Fruit fly (Drosophila melanogaster): Measurements from ENCODE around the gene Cpr65Ax1.

Cpr65Ax1 gene

DNA sequence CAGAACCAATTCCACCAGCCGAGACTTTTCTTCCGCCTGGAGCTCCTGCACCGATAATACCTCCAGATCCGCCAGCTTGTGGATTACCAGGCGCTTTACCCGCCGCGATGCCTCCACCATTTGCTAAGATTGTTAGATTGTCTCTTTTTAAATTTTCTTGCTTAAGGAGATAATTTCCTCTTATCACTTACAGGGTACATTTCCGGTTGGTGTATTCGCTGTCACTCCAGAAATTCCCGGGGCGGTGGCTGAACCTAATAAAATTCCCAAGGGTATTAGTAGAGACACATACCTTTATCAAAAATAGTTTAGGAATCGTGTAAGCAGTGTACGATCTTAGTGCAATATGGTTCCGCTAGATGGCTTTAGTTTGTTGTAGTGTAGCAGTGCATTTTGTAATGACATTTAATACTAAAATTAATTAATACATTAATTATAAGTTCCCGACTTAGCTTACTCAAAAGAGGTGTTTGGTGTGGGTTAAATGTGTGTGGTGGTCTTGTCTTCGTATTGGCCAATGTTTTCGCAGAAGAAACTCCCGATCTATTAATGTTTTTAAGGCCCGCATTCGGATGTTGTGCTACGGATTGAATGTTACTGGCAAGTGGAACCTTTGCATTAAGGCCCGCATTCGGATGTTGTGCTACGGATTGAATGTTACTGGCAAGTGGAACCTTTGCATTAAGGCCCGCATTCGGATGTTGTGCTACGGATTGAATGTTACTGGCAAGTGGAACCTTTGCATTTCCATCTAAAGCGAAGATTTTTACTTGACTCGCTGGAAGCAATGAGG is 23.0 kb downstream of the Cpr65Ax1 start (continued):
- TF ChIP-seq wek (GFP tag; optimal IDR thresholded peaks at IDR 0.05) (peak; percentile 89), CG18619 (GFP tag; optimal IDR thresholded peaks at IDR 0.05) (peak; percentile 75), lilli (GFP tag; optimal IDR thresholded peaks at IDR 0.05) (peak; percentile 32), CG3995 (GFP tag; optimal IDR thresholded peaks at IDR 0.05) (peak; percentile 3), amos (GFP tag; IDR thresholded peaks at IDR 0.05; ENCODE audit: partially characterized antibody) (no peak), luna (GFP tag; optimal IDR thresholded peaks at IDR 0.05) (peak; percentile 81), CG8359 (GFP tag; optimal IDR thresholded peaks at IDR 0.05; ENCODE audit: borderline replicate concordance) (peak; percentile 75), grau (tag; optimal IDR thresholded peaks at IDR 0.05) (peak; percentile 52), CG31441 (GFP tag; IDR thresholded peaks at IDR 0.05) (peak; percentile 80), Hey (tag; optimal IDR thresholded peaks at IDR 0.05) (peak; percentile 43), pho (GFP tag; optimal IDR thresholded peaks at IDR 0.05) (peak; percentile 23), ap (GFP tag; IDR thresholded peaks at IDR 0.05) (peak; percentile 61), Lhr (GFP tag; optimal IDR thresholded peaks at IDR 0.05) (peak; percentile 68), vfl (GFP tag; optimal IDR thresholded peaks at IDR 0.05) (no peak), Sry-δ (GFP tag; optimal IDR thresholded peaks at IDR 0.05) (peak; percentile 31), az2 (GFP tag; optimal IDR thresholded peaks at IDR 0.05) (peak; percentile 32), D (optimal IDR thresholded peaks at IDR 0.05) (no peak), D (GFP tag; optimal IDR thresholded peaks at IDR 0.05) (peak; percentile 76), Ravus (GFP tag; IDR thresholded peaks at IDR 0.05) (no peak; the same call in 1 of the 2 replicates), Asciz (GFP tag; optimal IDR thresholded peaks at IDR 0.05) (peak; percentile 83), fd102C (GFP tag; optimal IDR thresholded peaks at IDR 0.05) (peak; percentile 82), sr (GFP tag; IDR thresholded peaks at IDR 0.05) (peak; percentile 93), Fer2 (tag; optimal IDR thresholded peaks at IDR 0.05) (peak; percentile 20), maf-S (GFP tag; optimal IDR thresholded peaks at IDR 0.05) (peak; percentile 50), Atf3 (GFP tag; optimal IDR thresholded peaks at IDR 0.05) (no peak), CG12744 (GFP tag; optimal IDR thresholded peaks at IDR 0.05) (no peak), gcm2 (GFP tag; optimal IDR thresholded peaks at IDR 0.05) (no peak), CG42726 (GFP tag; IDR thresholded peaks at IDR 0.05; ENCODE audit: partially characterized antibody) (peak; percentile 42; the same call in 1 of the 2 replicates), CG7372 (GFP tag; IDR thresholded peaks at IDR 0.05) (peak; percentile 83), bab2 (GFP tag; optimal IDR thresholded peaks at IDR 0.05) (peak; percentile 42), CG4404 (GFP tag; IDR thresholded peaks at IDR 0.05) (no peak), yki (optimal IDR thresholded peaks at IDR 0.05) (peak; percentile 38), Ets97D (GFP tag; optimal IDR thresholded peaks at IDR 0.05) (peak; percentile 99), Hsf (GFP tag; optimal IDR thresholded peaks at IDR 0.05) (peak; percentile 53), Meics (GFP tag; optimal IDR thresholded peaks at IDR 0.05) (peak; percentile 89), gro (GFP tag; optimal IDR thresholded peaks at IDR 0.05) (no peak), CG4707 (GFP tag; optimal IDR thresholded peaks at IDR 0.05) (peak; percentile 83), ato (GFP tag; IDR thresholded peaks at IDR 0.05; ENCODE audit: partially characterized antibody) (no peak), Elba2 (GFP tag; optimal IDR thresholded peaks at IDR 0.05) (peak; percentile 52), al (GFP tag; IDR thresholded peaks at IDR 0.05) (peak; percentile 73), CG14050 (GFP tag; IDR thresholded peaks at IDR 0.05) (peak; percentile 79), CG8388 (GFP tag; optimal IDR thresholded peaks at IDR 0.05) (peak; percentile 55), CG12659 (GFP tag; optimal IDR thresholded peaks at IDR 0.05) (peak; percentile 39), crc (GFP tag; optimal IDR thresholded peaks at IDR 0.05) (peak; percentile 63), CG11085 (GFP tag; IDR thresholded peaks at IDR 0.05) (peak; percentile 83), TFAM (GFP tag; optimal IDR thresholded peaks at IDR 0.05) (peak; percentile 56), HLH3B (GFP tag; IDR thresholded peaks at IDR 0.05) (peak; percentile 80), NC2α (GFP tag; optimal IDR thresholded peaks at IDR 0.05) (peak; percentile 23), org-1 (GFP tag; optimal IDR thresholded peaks at IDR 0.05) (peak; percentile 57), BtbVII (GFP tag; optimal IDR thresholded peaks at IDR 0.05) (peak; percentile 85)
